Worm (Caenorhabditis elegans) whole organism, young adult: ENCODE data around the gene clec-144.

Experiments
- dpl-1 ChIP-seq: fragments of 150-350 bp; optimal IDR thresholded peaks from 2 replicates; lab custom pipeline; 2014; ENCODE audit warnings: missing biosample characterization, missing genetic modification reagents, missing genetic modification characterization
- lir-1 ChIP-seq: fragments of 200-800 bp; sonication (Bioruptor generic); conservative IDR thresholded peaks from 2 replicates; pipeline ENCODE4 v1.3.6; 2022; ENCODE audit warnings: missing genetic modification reagents, missing genetic modification characterization, missing compliant biosample characterization
- mel-28 ChIP-seq: sonication (generic microtip); optimal IDR thresholded peaks from 2 replicates; lab custom pipeline; 2016; ENCODE audit warnings: borderline replicate concordance, mild to moderate bottlenecking, missing genetic modification characterization, missing compliant biosample characterization
- pha-4 ChIP-seq: fragments of 150-350 bp; sonication (generic microtip); optimal IDR thresholded peaks from 2 replicates; lab custom pipeline; 2014; ENCODE audit warnings: missing biosample characterization, missing genetic modification reagents, missing genetic modification characterization

- TF ChIP-seq pha-4 (no peak), dpl-1 (no peak), mel-28 (tag; lab: Kevin White, UChicago) (no peak), lir-1 (GFP tag; lab: Robert Waterston, UW) (no peak)
Measured at ce11 chrII:11830601-11831000, 1.8 kb downstream of the clec-144 start.
